Fruit fly (Drosophila melanogaster) whole organism, embryonic: ENCODE results near the gene MtnE.

Experiments used
- Adf1 ChIP-seq: fragments of 200-800 bp; sonication (Bioruptor generic); IDR thresholded peaks from 2 replicates; pipeline ENCODE4 v1.3.6; 2022; ENCODE audit warnings: missing biosample characterization, missing genetic modification characterization
- CG10274 ChIP-seq: fragments of 200-800 bp; sonication (Bioruptor generic); optimal IDR thresholded peaks from 3 replicates; lab custom pipeline; 2017; ENCODE audit warnings: missing biosample characterization, mild to moderate bottlenecking, missing genetic modification characterization
- CG11398 ChIP-seq: fragments of 200-800 bp; sonication (Bioruptor generic); optimal IDR thresholded peaks from 2 replicates; lab custom pipeline; 2016; ENCODE audit warnings: missing biosample characterization, missing genetic modification characterization
- CG11456 ChIP-seq: fragments of 200-800 bp; sonication (Bioruptor generic); IDR thresholded peaks from 3 replicates; pipeline ENCODE4 v1.3.6; 2022; ENCODE audit warnings: missing biosample characterization, missing genetic modification characterization
- CG11696 ChIP-seq: fragments of 200-800 bp; sonication (Bioruptor generic); IDR thresholded peaks from 2 replicates; pipeline ENCODE4 v1.3.6; 2022; ENCODE audit warnings: missing biosample characterization, missing genetic modification characterization
- CG12942 ChIP-seq: fragments of 200-800 bp; sonication (Bioruptor generic); optimal IDR thresholded peaks from 3 replicates; lab custom pipeline; 2016; ENCODE audit warnings: missing biosample characterization, missing genetic modification characterization
- CG13287 ChIP-seq: fragments of 200-800 bp; sonication (Bioruptor generic); IDR thresholded peaks from 2 replicates; pipeline ENCODE4 v1.3.6; 2022; ENCODE audit warnings: missing biosample characterization, missing genetic modification characterization; ENCODE audit not compliant: partially characterized antibody
- CG13894 ChIP-seq: fragments of 200-800 bp; sonication (Bioruptor generic); optimal IDR thresholded peaks from 3 replicates; lab custom pipeline; 2018; ENCODE audit warnings: missing biosample characterization, mild to moderate bottlenecking, missing genetic modification characterization, moderate library complexity
- CG14667 ChIP-seq: fragments of 200-800 bp; sonication (Bioruptor generic); IDR thresholded peaks from 2 replicates; pipeline ENCODE4 v1.3.6; 2022; ENCODE audit warnings: missing biosample characterization, missing genetic modification characterization
- CG17829 ChIP-seq: fragments of 200-800 bp; optimal IDR thresholded peaks from 2 replicates; lab custom pipeline; 2019; ENCODE audit warnings: missing biosample characterization, mild to moderate bottlenecking, missing genetic modification characterization, moderate library complexity
- CG1792 ChIP-seq: fragments of 200-800 bp; sonication (Bioruptor generic); optimal IDR thresholded peaks from 2 replicates; lab custom pipeline; 2016; ENCODE audit warnings: missing biosample characterization, missing genetic modification characterization
- CG2199 ChIP-seq: fragments of 200-800 bp; sonication (Bioruptor generic); IDR thresholded peaks from 3 replicates; pipeline ENCODE4 v1.3.6; 2022; ENCODE audit warnings: missing biosample characterization, missing genetic modification characterization
- CG32772 ChIP-seq: fragments of 200-800 bp; sonication (Bioruptor generic); IDR thresholded peaks from 2 replicates; pipeline ENCODE4 v1.3.6; 2022; ENCODE audit warnings: missing biosample characterization, missing genetic modification characterization
- CG34224 ChIP-seq: fragments of 200-800 bp; sonication (Bioruptor generic); IDR thresholded peaks from 3 replicates; pipeline ENCODE4 v1.3.6; 2022; ENCODE audit warnings: missing biosample characterization, missing genetic modification characterization; ENCODE audit not compliant: partially characterized antibody
- CG4282 ChIP-seq: fragments of 200-800 bp; sonication (Bioruptor generic); optimal IDR thresholded peaks from 2 replicates; lab custom pipeline; 2016; ENCODE audit warnings: missing biosample characterization, missing genetic modification characterization
- CG4707 ChIP-seq: fragments of 200-800 bp; sonication (Bioruptor generic); optimal IDR thresholded peaks from 2 replicates; lab custom pipeline; 2018; ENCODE audit warnings: missing biosample characterization, mild to moderate bottlenecking, missing genetic modification characterization, moderate library complexity
- CG6854 ChIP-seq: fragments of 200-800 bp; sonication (Bioruptor generic); optimal IDR thresholded peaks from 3 replicates; lab custom pipeline; 2017; ENCODE audit warnings: missing biosample characterization, mild to moderate bottlenecking, missing genetic modification characterization
- CG8765 ChIP-seq: fragments of 200-800 bp; sonication (Bioruptor generic); IDR thresholded peaks from 2 replicates; pipeline ENCODE4 v1.3.6; 2022; ENCODE audit warnings: missing biosample characterization, missing genetic modification characterization
- CG9609 ChIP-seq: fragments of 200-800 bp; sonication (Bioruptor generic); optimal IDR thresholded peaks from 3 replicates; lab custom pipeline; 2016; ENCODE audit warnings: missing biosample characterization, missing genetic modification characterization
- Chrac-16 ChIP-seq: fragments of 200-800 bp; sonication (Bioruptor generic); optimal IDR thresholded peaks from 3 replicates; lab custom pipeline; 2016; ENCODE audit warnings: missing biosample characterization, missing genetic modification characterization
- Deaf1 ChIP-seq: fragments of 200-800 bp; optimal IDR thresholded peaks from 3 replicates; lab custom pipeline; 2019; ENCODE audit warnings: missing biosample characterization, mild to moderate bottlenecking, missing genetic modification characterization, moderate library complexity
- Dek ChIP-seq: fragments of 200-800 bp; sonication (Bioruptor generic); optimal IDR thresholded peaks from 3 replicates; lab custom pipeline; 2019; ENCODE audit warnings: missing biosample characterization, mild to moderate bottlenecking, missing genetic modification characterization, moderate library complexity
- Ets65A ChIP-seq: fragments of 200-800 bp; sonication (Bioruptor generic); peaks from one replicate; lab custom pipeline; 2016; ENCODE audit warnings: missing biosample characterization, missing genetic modification characterization
- HLHmδ ChIP-seq: fragments of 200-800 bp; sonication (Bioruptor generic); optimal IDR thresholded peaks from 2 replicates; lab custom pipeline; 2018; ENCODE audit warnings: missing biosample characterization, mild to moderate bottlenecking, missing genetic modification characterization, moderate library complexity
- Hsf ChIP-seq: fragments of 200-800 bp; sonication (Bioruptor generic); optimal IDR thresholded peaks from 3 replicates; lab custom pipeline; 2016; ENCODE audit warnings: missing biosample characterization, missing genetic modification characterization
- Jarid2 ChIP-seq: fragments of 200-800 bp; sonication (Bioruptor generic); optimal IDR thresholded peaks from 3 replicates; lab custom pipeline; 2017; ENCODE audit warnings: mild to moderate bottlenecking, missing biosample characterization, missing genetic modification reagents, missing genetic modification characterization
- MTF-1 ChIP-seq: fragments of 200-800 bp; sonication (Bioruptor generic); optimal IDR thresholded peaks from 2 replicates; lab custom pipeline; 2018; ENCODE audit warnings: missing biosample characterization, mild to moderate bottlenecking, missing genetic modification characterization, borderline replicate concordance
- Max ChIP-seq: fragments of 200-800 bp; sonication (Bioruptor generic); optimal IDR thresholded peaks from 2 replicates; lab custom pipeline; 2016; ENCODE audit warnings: missing biosample characterization, mild to moderate bottlenecking, missing genetic modification characterization
- Myb ChIP-seq: fragments of 200-800 bp; sonication (Bioruptor generic); optimal IDR thresholded peaks from 2 replicates; lab custom pipeline; 2016; ENCODE audit warnings: missing biosample characterization, missing genetic modification characterization
- Scr ChIP-seq: fragments of 200-800 bp; sonication (Bioruptor generic); IDR thresholded peaks from 2 replicates; pipeline ENCODE4 v1.3.6; 2022; ENCODE audit warnings: missing biosample characterization, missing genetic modification characterization; ENCODE audit not compliant: partially characterized antibody
- Vsx1 ChIP-seq: fragments of 200-800 bp; sonication (Bioruptor generic); optimal IDR thresholded peaks from 2 replicates; lab custom pipeline; 2017; ENCODE audit warnings: missing biosample characterization, mild to moderate bottlenecking, missing genetic modification characterization, missing genetic modification reagents
- Xbp1 ChIP-seq: fragments of 200-800 bp; sonication (Bioruptor generic); optimal IDR thresholded peaks from 3 replicates; lab custom pipeline; 2016; ENCODE audit warnings: missing biosample characterization, mild to moderate bottlenecking, missing genetic modification characterization
- abd-A ChIP-seq: fragments of 200-800 bp; sonication (Bioruptor generic); optimal IDR thresholded peaks from 3 replicates; lab custom pipeline; 2019; ENCODE audit warnings: missing biosample characterization, mild to moderate bottlenecking, missing genetic modification characterization, moderate library complexity
- bbx ChIP-seq: fragments of 200-800 bp; sonication (Bioruptor generic); IDR thresholded peaks from 2 replicates; pipeline ENCODE4 v1.3.6; 2022; ENCODE audit warnings: missing biosample characterization, missing genetic modification characterization; ENCODE audit not compliant: partially characterized antibody
- cg ChIP-seq: fragments of 200-800 bp; sonication (Bioruptor generic); optimal IDR thresholded peaks from 3 replicates; lab custom pipeline; 2019; ENCODE audit warnings: missing biosample characterization, mild to moderate bottlenecking, missing genetic modification characterization, moderate library complexity
- crol ChIP-seq: fragments of 200-800 bp; sonication (Bioruptor generic); IDR thresholded peaks from 2 replicates; pipeline ENCODE4 v1.3.6; 2022; ENCODE audit warnings: missing biosample characterization, missing genetic modification characterization
- dysf ChIP-seq: fragments of 200-800 bp; sonication (Bioruptor generic); IDR thresholded peaks from 3 replicates; pipeline ENCODE4 v1.3.6; 2022; ENCODE audit warnings: missing biosample characterization, missing genetic modification characterization
- exex ChIP-seq: fragments of 200-800 bp; sonication (Bioruptor generic); optimal IDR thresholded peaks from 4 replicates; lab custom pipeline; 2018; ENCODE audit warnings: missing biosample characterization, mild to moderate bottlenecking, missing genetic modification characterization, moderate library complexity
- fu2 ChIP-seq: fragments of 200-800 bp; sonication (Bioruptor generic); optimal IDR thresholded peaks from 2 replicates; lab custom pipeline; 2016; ENCODE audit warnings: missing biosample characterization, missing genetic modification characterization
- hbn ChIP-seq: fragments of 200-800 bp; sonication (Bioruptor generic); IDR thresholded peaks from 2 replicates; pipeline ENCODE4 v1.3.6; 2022; ENCODE audit warnings: missing biosample characterization, missing genetic modification characterization; ENCODE audit not compliant: partially characterized antibody
- hth ChIP-seq: fragments of >200 bp; optimal IDR thresholded peaks from 2 replicates; lab custom pipeline; 2017; ENCODE audit warnings: inconsistent platforms
- kah ChIP-seq: fragments of 200-800 bp; sonication (Bioruptor generic); optimal IDR thresholded peaks from 2 replicates; lab custom pipeline; 2018; ENCODE audit warnings: missing biosample characterization, mild to moderate bottlenecking, missing genetic modification characterization
- lbe ChIP-seq: fragments of 200-800 bp; sonication (Bioruptor generic); optimal IDR thresholded peaks from 2 replicates; lab custom pipeline; 2016; ENCODE audit warnings: missing biosample characterization, mild to moderate bottlenecking, missing genetic modification characterization
- oc ChIP-seq: fragments of 200-800 bp; sonication (Bioruptor generic); optimal IDR thresholded peaks from 2 replicates; lab custom pipeline; 2018; ENCODE audit warnings: missing biosample characterization, mild to moderate bottlenecking, missing genetic modification characterization, moderate library complexity
- odd ChIP-seq: fragments of 200-800 bp; sonication (Bioruptor generic); optimal IDR thresholded peaks from 2 replicates; lab custom pipeline; 2017; ENCODE audit warnings: missing biosample characterization, mild to moderate bottlenecking, missing genetic modification characterization
- pho ChIP-seq: fragments of 200-800 bp; sonication (Bioruptor generic); optimal IDR thresholded peaks from 2 replicates; lab custom pipeline; 2016; ENCODE audit warnings: missing biosample characterization, missing genetic modification characterization
- sima ChIP-seq: fragments of 200-800 bp; sonication (Bioruptor generic); optimal IDR thresholded peaks from 2 replicates; lab custom pipeline; 2016; ENCODE audit warnings: missing biosample characterization, missing genetic modification characterization
- so ChIP-seq: fragments of 200-800 bp; sonication (Bioruptor generic); IDR thresholded peaks from 3 replicates; pipeline ENCODE4 v1.3.6; 2022; ENCODE audit warnings: missing biosample characterization, missing genetic modification characterization
- tna ChIP-seq: fragments of 200-800 bp; sonication (Bioruptor generic); IDR thresholded peaks from 2 replicates; pipeline ENCODE4 v1.3.6; 2022; ENCODE audit warnings: missing biosample characterization, missing genetic modification characterization; ENCODE audit not compliant: partially characterized antibody
- z ChIP-seq: fragments of 200-800 bp; sonication (Bioruptor generic); IDR thresholded peaks from 3 replicates; pipeline ENCODE4 v1.3.6; 2022; ENCODE audit warnings: missing biosample characterization, missing genetic modification characterization

MtnE gene

DNA sequence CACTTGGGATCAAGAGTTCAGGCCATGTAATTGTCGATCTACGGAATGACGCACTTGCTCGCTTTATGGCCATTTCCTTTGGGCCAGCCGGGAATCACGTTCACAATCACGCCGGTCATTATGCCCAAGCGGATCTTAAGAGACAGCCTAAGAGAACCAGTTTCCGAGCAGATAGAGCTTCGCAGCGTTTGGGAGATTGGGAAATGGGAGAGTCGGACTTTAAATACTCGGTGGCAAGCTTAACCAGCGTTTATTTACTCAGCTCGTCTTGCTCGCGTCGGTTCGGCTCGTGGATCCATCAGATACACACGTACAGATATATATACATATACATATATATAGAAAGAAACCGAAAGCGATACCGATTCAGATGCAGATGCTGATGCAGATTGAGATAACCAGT is 31.0 kb upstream of the MtnE start (continued):
- TF ChIP-seq pho (GFP tag; lab: Kevin White, UChicago) (no peak), hbn (GFP tag; lab: Robert Waterston, UW) (no peak), fu2 (GFP tag; lab: Kevin White, UChicago) (no peak), z (GFP tag; lab: Robert Waterston, UW) (peak; percentile 74; the same call in 2 of the 3 replicates), CG11696 (GFP tag; lab: Robert Waterston, UW) (no peak), Dek (tag; lab: Kevin White, UChicago) (no peak), CG4707 (no peak), CG12942 (GFP tag; lab: Kevin White, UChicago) (no peak), Scr (GFP tag; lab: Robert Waterston, UW) (no peak), CG13894 (tag; lab: Kevin White, UChicago) (no peak), kah (GFP tag; lab: Kevin White, UChicago) (no peak), Vsx1 (GFP tag; lab: Kevin White, UChicago) (no peak), cg (no peak), CG11398 (GFP tag; lab: Kevin White, UChicago) (no peak), CG13287 (GFP tag; lab: Robert Waterston, UW) (peak; percentile 36; the same call in 1 of the 2 replicates), bbx (GFP tag; lab: Robert Waterston, UW) (peak; percentile 35; the same call in 1 of the 2 replicates), Hsf (GFP tag; lab: Kevin White, UChicago) (no peak), Chrac-16 (GFP tag; lab: Kevin White, UChicago) (no peak), oc (tag; lab: Kevin White, UChicago) (peak; percentile 42), Ets65A (GFP tag; lab: Kevin White, UChicago) (peak; percentile 38), lbe (peak; percentile 3), abd-A (tag; lab: Kevin White, UChicago) (no peak)

DNA sequence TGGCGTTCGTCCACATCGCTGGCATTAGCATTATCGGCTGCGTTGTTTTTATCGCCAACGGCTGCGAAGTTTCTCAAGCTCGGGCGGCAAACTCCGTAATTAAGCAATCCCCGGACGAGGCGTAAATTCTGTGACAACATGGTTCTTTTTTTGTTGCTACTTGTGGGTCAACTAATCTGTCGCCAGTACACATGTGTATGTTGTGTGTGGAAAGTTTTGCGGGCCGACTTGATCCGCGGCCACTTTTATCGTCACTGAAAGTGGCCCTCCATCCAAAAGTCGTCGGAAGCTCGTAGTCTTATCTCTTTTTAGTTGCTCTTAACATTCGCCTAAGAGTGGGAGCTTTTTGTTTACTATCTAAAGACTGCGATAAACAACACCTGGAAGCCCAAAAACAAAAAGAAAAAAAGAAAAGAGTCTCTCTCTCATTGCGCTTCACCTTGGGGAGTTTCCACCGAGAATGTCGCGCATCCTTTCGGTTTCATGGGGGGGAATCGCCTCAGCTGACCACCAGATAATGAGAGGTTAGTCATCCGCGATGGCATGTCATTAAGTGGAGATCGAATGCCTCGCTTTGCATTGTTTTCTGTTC is 29.4 kb upstream of the MtnE start, which contains the start of gene CG10877:
CG10877 (minus strand) TSS at position 238 of the 592 bp plus-strand sequence.
- TF ChIP-seq CG32772 (no peak), CG34224 (GFP tag; lab: Robert Waterston, UW) (peak; percentile 28; the same call in 1 of the 3 replicates), HLHmδ (no peak), Myb (GFP tag; lab: Kevin White, UChicago) (no peak), Xbp1 (GFP tag; lab: Kevin White, UChicago) (no peak), CG14667 (no peak), CG1792 (GFP tag; lab: Kevin White, UChicago) (no peak), tna (GFP tag; lab: Robert Waterston, UW) (no peak), Jarid2 (GFP tag; lab: Kevin White, UChicago) (peak; percentile 51), MTF-1 (no peak), Adf1 (GFP tag; lab: Robert Waterston, UW) (no peak), odd (peak; percentile 22), dysf (no peak), CG2199 (no peak), CG9609 (GFP tag; lab: Kevin White, UChicago) (no peak), CG6854 (no peak), CG11456 (GFP tag; lab: Robert Waterston, UW) (no peak), crol (no peak), CG8765 (GFP tag; lab: Robert Waterston, UW) (no peak), CG4282 (no peak), so (GFP tag; lab: Robert Waterston, UW) (no peak), Deaf1 (tag; lab: Kevin White, UChicago) (peak; percentile 36), CG17829 (tag; lab: Kevin White, UChicago) (no peak), exex (peak; percentile 58), Max (GFP tag; lab: Kevin White, UChicago) (no peak), hth (lab: Kevin White, UChicago) (no peak), Dek (tag; lab: Kevin White, UChicago) (no peak), CG10274 (no peak), sima (GFP tag; lab: Kevin White, UChicago) (no peak)
